Fruit fly (Drosophila melanogaster) whole organism, embryonic: ENCODE data around the gene Mlp84B.
A peak's percentile ranks its signal among the peaks of the same experiment; 100 is the strongest.

Experiments
- Ada2b ChIP-seq: fragments of 200-800 bp; sonication (Bioruptor generic); IDR thresholded peaks from 2 replicates; pipeline ENCODE4 v1.3.6; 2022; ENCODE audit warnings: missing biosample characterization, missing genetic modification characterization
- Awh ChIP-seq: fragments of 200-800 bp; sonication (Bioruptor generic); IDR thresholded peaks from 2 replicates; pipeline ENCODE4, ENCODE4 v1.3.6; 2022; ENCODE audit warnings: missing biosample characterization, missing genetic modification characterization
- Bdp1 ChIP-seq: fragments of 200-800 bp; sonication (Bioruptor generic); optimal IDR thresholded peaks from 3 replicates; lab custom pipeline; 2016; ENCODE audit warnings: missing biosample characterization, missing genetic modification characterization
- Bgb ChIP-seq: fragments of 200-800 bp; sonication (Bioruptor generic); IDR thresholded peaks from 2 replicates; pipeline ENCODE4 v1.3.6; 2022; ENCODE audit warnings: missing biosample characterization, missing genetic modification characterization; ENCODE audit not compliant: partially characterized antibody
- CG11398 ChIP-seq: fragments of 200-800 bp; sonication (Bioruptor generic); optimal IDR thresholded peaks from 2 replicates; lab custom pipeline; 2016; ENCODE audit warnings: missing biosample characterization, missing genetic modification characterization
- CG12299 ChIP-seq: fragments of 200-800 bp; sonication (Bioruptor generic); optimal IDR thresholded peaks from 2 replicates; lab custom pipeline; 2018; ENCODE audit warnings: missing biosample characterization, mild to moderate bottlenecking, missing genetic modification characterization
- CG13123 ChIP-seq: fragments of 200-800 bp; sonication (Bioruptor generic); optimal IDR thresholded peaks from 2 replicates; lab custom pipeline; 2016; ENCODE audit warnings: missing biosample characterization, missing genetic modification characterization
- CG18599 ChIP-seq: fragments of 200-800 bp; sonication (Bioruptor generic); optimal IDR thresholded peaks from 3 replicates; lab custom pipeline; 2017; ENCODE audit warnings: missing biosample characterization, missing genetic modification characterization, mild to moderate bottlenecking, moderate library complexity, missing genetic modification reagents
- CG2116 ChIP-seq: fragments of 200-800 bp; sonication (Bioruptor generic); optimal IDR thresholded peaks from 3 replicates; lab custom pipeline; 2018; ENCODE audit warnings: missing biosample characterization, mild to moderate bottlenecking, missing genetic modification characterization
- CG2678 ChIP-seq: fragments of 200-800 bp; sonication (Bioruptor generic); optimal IDR thresholded peaks from 3 replicates; lab custom pipeline; 2019; ENCODE audit warnings: missing biosample characterization, mild to moderate bottlenecking, missing genetic modification characterization, moderate library complexity
- CG31441 ChIP-seq: fragments of 200-800 bp; sonication (Bioruptor generic); IDR thresholded peaks from 2 replicates; pipeline ENCODE4 v1.3.6; 2022; ENCODE audit warnings: missing biosample characterization, missing genetic modification characterization
- CG3407 ChIP-seq: fragments of 200-800 bp; sonication (Bioruptor generic); optimal IDR thresholded peaks from 2 replicates; lab custom pipeline; 2018; ENCODE audit warnings: missing biosample characterization, mild to moderate bottlenecking, missing genetic modification characterization
- CG8388 ChIP-seq: fragments of 200-800 bp; sonication (Bioruptor generic); optimal IDR thresholded peaks from 2 replicates; lab custom pipeline; 2019; ENCODE audit warnings: missing biosample characterization, mild to moderate bottlenecking, missing genetic modification characterization, moderate library complexity
- CkIIα-i1 ChIP-seq: fragments of 200-800 bp; sonication (Bioruptor generic); IDR thresholded peaks from 2 replicates; pipeline ENCODE4 v1.3.6; 2022; ENCODE audit warnings: missing biosample characterization, missing genetic modification characterization
- D ChIP-seq, 2 experiments: fragments of 200-800 bp in 1 of 2; fragments of >200 bp in 1 of 2; sonication (Bioruptor generic) in 1 of 2; optimal IDR thresholded peaks; 2 replicates in 1 of 2; 3 replicates in 1 of 2; lab custom pipeline; 2017; ENCODE audit warnings: mild to moderate bottlenecking in 1 of 2, missing biosample characterization in 1 of 2, missing genetic modification characterization in 1 of 2, missing genetic modification reagents in 1 of 2
- HLH3B ChIP-seq: fragments of 200-800 bp; sonication (Bioruptor generic); IDR thresholded peaks from 2 replicates; pipeline ENCODE4 v1.3.6; 2022; ENCODE audit warnings: missing biosample characterization, missing genetic modification characterization
- HmgZ ChIP-seq: fragments of 200-800 bp; sonication (Bioruptor generic); optimal IDR thresholded peaks from 2 replicates; lab custom pipeline; 2018; ENCODE audit warnings: missing biosample characterization, mild to moderate bottlenecking, missing genetic modification characterization
- Hr3 ChIP-seq: fragments of 200-800 bp; sonication (Bioruptor generic); optimal IDR thresholded peaks from 3 replicates; lab custom pipeline; 2016; ENCODE audit warnings: missing biosample characterization, missing genetic modification characterization
- Hr78 ChIP-seq, 2 experiments: fragments of 200-800 bp in 1 of 2; fragments of >200 bp in 1 of 2; sonication (Bioruptor generic) in 1 of 2; optimal IDR thresholded peaks; 2 replicates each; lab custom pipeline; 2017 to 2019; ENCODE audit warnings: missing biosample characterization in 2 of 2, missing genetic modification characterization in 2 of 2, mild to moderate bottlenecking in 1 of 2, moderate library complexity in 1 of 2
- MBD-R2 ChIP-seq: fragments of 200-800 bp; sonication (Bioruptor generic); IDR thresholded peaks from 2 replicates; pipeline ENCODE4 v1.3.6; 2022; ENCODE audit warnings: missing biosample characterization, missing genetic modification characterization
- MESR4 ChIP-seq: fragments of 200-800 bp; sonication (Bioruptor generic); optimal IDR thresholded peaks from 2 replicates; lab custom pipeline; 2018; ENCODE audit warnings: missing biosample characterization, mild to moderate bottlenecking, missing genetic modification characterization, moderate library complexity
- NFAT ChIP-seq: fragments of 200-800 bp; sonication (Bioruptor generic); IDR thresholded peaks from 2 replicates; pipeline ENCODE4 v1.3.6; 2022; ENCODE audit warnings: missing biosample characterization, missing genetic modification characterization
- Nf-YB ChIP-seq: fragments of 200-800 bp; sonication (Bioruptor generic); optimal IDR thresholded peaks from 3 replicates; lab custom pipeline; 2019; ENCODE audit warnings: missing biosample characterization, mild to moderate bottlenecking, missing genetic modification characterization, moderate library complexity
- Ptx1 ChIP-seq: fragments of 200-800 bp; sonication (Bioruptor generic); IDR thresholded peaks from 2 replicates; pipeline ENCODE4 v1.3.6; 2022; ENCODE audit warnings: missing biosample characterization, missing genetic modification characterization
- Sry-β ChIP-seq: fragments of 200-800 bp; sonication (Bioruptor generic); optimal IDR thresholded peaks from 2 replicates; lab custom pipeline; 2018; ENCODE audit warnings: missing biosample characterization, mild to moderate bottlenecking, missing genetic modification characterization, moderate library complexity
- Taf1 ChIP-seq: fragments of 200-800 bp; sonication (Bioruptor generic); IDR thresholded peaks from 2 replicates; pipeline ENCODE4 v1.3.6; 2022; ENCODE audit warnings: missing biosample characterization, missing genetic modification characterization
- ac ChIP-seq: fragments of 200-800 bp; sonication (Bioruptor generic); optimal IDR thresholded peaks from 3 replicates; lab custom pipeline; 2017; ENCODE audit warnings: missing biosample characterization, mild to moderate bottlenecking, missing genetic modification characterization
- amos ChIP-seq: fragments of 200-800 bp; sonication (Bioruptor generic); IDR thresholded peaks from 2 replicates; pipeline ENCODE4 v1.3.6; 2022; ENCODE audit warnings: missing biosample characterization, missing genetic modification characterization; ENCODE audit not compliant: partially characterized antibody
- ase ChIP-seq: fragments of 200-800 bp; sonication (Bioruptor generic); IDR thresholded peaks from 3 replicates; pipeline ENCODE4 v1.3.6; 2022; ENCODE audit warnings: missing biosample characterization, missing genetic modification characterization
- bigmax ChIP-seq: fragments of 200-800 bp; sonication (Bioruptor generic); optimal IDR thresholded peaks from 2 replicates; lab custom pipeline; 2018; ENCODE audit warnings: missing biosample characterization, mild to moderate bottlenecking, missing genetic modification characterization
- cg ChIP-seq: fragments of 200-800 bp; sonication (Bioruptor generic); optimal IDR thresholded peaks from 3 replicates; lab custom pipeline; 2019; ENCODE audit warnings: missing biosample characterization, mild to moderate bottlenecking, missing genetic modification characterization, moderate library complexity
- chif ChIP-seq, 2 experiments: fragments of 200-800 bp; sonication (Bioruptor generic); optimal IDR thresholded peaks; 3 replicates each; lab custom pipeline; 2016; ENCODE audit warnings: missing biosample characterization in 2 of 2, missing genetic modification characterization in 2 of 2
- corto ChIP-seq: fragments of 200-800 bp; sonication (Bioruptor generic); optimal IDR thresholded peaks from 2 replicates; lab custom pipeline; 2016; ENCODE audit warnings: missing biosample characterization, mild to moderate bottlenecking, missing genetic modification characterization, moderate library complexity
- crol ChIP-seq: fragments of 200-800 bp; sonication (Bioruptor generic); IDR thresholded peaks from 2 replicates; pipeline ENCODE4 v1.3.6; 2022; ENCODE audit warnings: missing biosample characterization, missing genetic modification characterization
- dati ChIP-seq: fragments of 200-800 bp; sonication (Bioruptor generic); IDR thresholded peaks from 2 replicates; pipeline ENCODE4 v1.3.6; 2022; ENCODE audit warnings: missing biosample characterization, missing genetic modification characterization
- dpn ChIP-seq, 2 experiments: fragments of 200-800 bp; sonication (Bioruptor generic); optimal IDR thresholded peaks; 3 replicates each; lab custom pipeline; 2016; ENCODE audit warnings: missing biosample characterization in 2 of 2, missing genetic modification characterization in 2 of 2
- eve ChIP-seq, 2 experiments: fragments of >200 bp; optimal IDR thresholded peaks; 2 replicates each; lab custom pipeline; 2017; ENCODE audit warnings: missing biosample characterization in 2 of 2, missing genetic modification characterization in 2 of 2
- fru ChIP-seq: fragments of >200 bp; optimal IDR thresholded peaks from 2 replicates; lab custom pipeline; 2017
- gem ChIP-seq: fragments of 200-800 bp; sonication (Bioruptor generic); optimal IDR thresholded peaks from 2 replicates; lab custom pipeline; 2019; ENCODE audit warnings: missing biosample characterization, mild to moderate bottlenecking, missing genetic modification characterization, moderate library complexity
- lmd ChIP-seq: fragments of 200-800 bp; sonication (Bioruptor generic); IDR thresholded peaks from 2 replicates; pipeline ENCODE4 v1.3.6; 2022; ENCODE audit warnings: missing biosample characterization, missing genetic modification characterization
- nau ChIP-seq: fragments of 200-800 bp; sonication (Bioruptor generic); optimal IDR thresholded peaks from 3 replicates; lab custom pipeline; 2017; ENCODE audit warnings: missing biosample characterization, mild to moderate bottlenecking, missing genetic modification characterization, missing genetic modification reagents
- nerfin-2 ChIP-seq: fragments of 200-800 bp; sonication (Bioruptor generic); IDR thresholded peaks from 2 replicates; pipeline ENCODE4 v1.3.6; 2022; ENCODE audit warnings: missing biosample characterization, missing genetic modification characterization; ENCODE audit not compliant: partially characterized antibody
- pita ChIP-seq: fragments of 200-800 bp; sonication (Bioruptor generic); optimal IDR thresholded peaks from 2 replicates; lab custom pipeline; 2017; ENCODE audit warnings: missing biosample characterization, mild to moderate bottlenecking, missing genetic modification characterization
- pnt ChIP-seq: fragments of 200-800 bp; sonication (Bioruptor generic); optimal IDR thresholded peaks from 3 replicates; lab custom pipeline; 2016; ENCODE audit warnings: missing biosample characterization, missing genetic modification characterization
- rib ChIP-seq: fragments of 200-800 bp; sonication (Bioruptor generic); IDR thresholded peaks from 2 replicates; pipeline ENCODE4 v1.3.6; 2022; ENCODE audit warnings: missing biosample characterization, missing genetic modification characterization
- row ChIP-seq: fragments of 200-800 bp; sonication (Bioruptor generic); IDR thresholded peaks from 3 replicates; pipeline ENCODE4 v1.3.6; 2022; ENCODE audit warnings: missing biosample characterization, missing genetic modification characterization
- sna ChIP-seq: fragments of 200-800 bp; sonication (Bioruptor generic); IDR thresholded peaks from 2 replicates; pipeline ENCODE4 v1.3.6; 2022; ENCODE audit warnings: missing biosample characterization, missing genetic modification characterization; ENCODE audit not compliant: partially characterized antibody
- unc-4 ChIP-seq: fragments of 200-800 bp; sonication (Bioruptor generic); IDR thresholded peaks from 2 replicates; pipeline ENCODE4 v1.3.6; 2022; ENCODE audit warnings: missing biosample characterization, missing genetic modification characterization; ENCODE audit not compliant: partially characterized antibody

Gene Mlp84B

dm6 chr3R:7122172-7123072 lies 4.9 kb upstream of the Mlp84B start (continued):
- TF ChIP-seq CkIIα-i1 (GFP tag; lab: Robert Waterston, UW) (no peak), NFAT (GFP tag; lab: Robert Waterston, UW) (no peak), Hr78 (GFP tag; optimal IDR thresholded peaks at IDR 0.05; lab: Kevin White, UChicago) (peak in 1 of 2 experiments; percentile 8), rib (0 out of 2 replicates have a peak, but pooled peaks have one; percentile 11), dpn (GFP tag; optimal IDR thresholded peaks at IDR 0.05; lab: Kevin White, UChicago) (no peak), nerfin-2 (GFP tag; lab: Robert Waterston, UW) (no peak), crol (GFP tag; lab: Robert Waterston, UW) (no peak; the same call in none of the 2 replicates), fru (lab: Kevin White, UChicago) (no peak), MESR4 (GFP tag; lab: Kevin White, UChicago) (no peak), CG13123 (no peak), cg (GFP tag; lab: Kevin White, UChicago) (peak; percentile 56), row (GFP tag; lab: Robert Waterston, UW) (0 out of 3 replicates have a peak, but pooled peaks have one; percentile 15), pnt (no peak), Ptx1 (GFP tag; lab: Robert Waterston, UW) (0 out of 2 replicates have a peak, but pooled peaks have one; percentile 23), pita (no peak), CG3407 (GFP tag; lab: Kevin White, UChicago) (no peak), eve (GFP tag; optimal IDR thresholded peaks at IDR 0.05; lab: Kevin White, UChicago) (no peak), CG31441 (GFP tag; lab: Robert Waterston, UW) (no peak), bigmax (no peak), lmd (GFP tag; lab: Robert Waterston, UW) (no peak), CG2678 (tag; lab: Kevin White, UChicago) (no peak), CG8388 (GFP tag; lab: Kevin White, UChicago) (no peak), gem (tag; lab: Kevin White, UChicago) (peak; percentile 19), ase (no peak), D (optimal IDR thresholded peaks at IDR 0.05; lab: Kevin White, UChicago) (no peak), D (GFP tag; optimal IDR thresholded peaks at IDR 0.05; lab: Kevin White, UChicago) (peak; percentile 13), Awh (GFP tag; lab: Robert Waterston, UW) (peak; percentile 22; the same call in 1 of the 2 replicates), Sry-β (GFP tag; lab: Kevin White, UChicago) (no peak), dati (GFP tag; lab: Robert Waterston, UW) (no peak), MBD-R2 (GFP tag; lab: Robert Waterston, UW) (no peak), nau (GFP tag; lab: Kevin White, UChicago) (no peak), ac (GFP tag; lab: Kevin White, UChicago) (no peak), chif (GFP tag; optimal IDR thresholded peaks at IDR 0.05; lab: Kevin White, UChicago) (no peak), amos (GFP tag; lab: Robert Waterston, UW) (no peak), CG12299 (tag; lab: Kevin White, UChicago) (no peak), CG11398 (GFP tag; lab: Kevin White, UChicago) (no peak), Bdp1 (GFP tag; lab: Kevin White, UChicago) (no peak), Bgb (peak; percentile 15; the same call in 1 of the 2 replicates), Nf-YB (peak; percentile 21), CG18599 (peak; percentile 19), CG2116 (GFP tag; lab: Kevin White, UChicago) (peak; percentile 26), sna (GFP tag; lab: Robert Waterston, UW) (no peak), unc-4 (GFP tag; lab: Robert Waterston, UW) (no peak), Taf1 (GFP tag; lab: Robert Waterston, UW) (no peak), Hr3 (GFP tag; lab: Kevin White, UChicago) (peak; percentile 52), corto (GFP tag; lab: Kevin White, UChicago) (no peak), HmgZ (tag; lab: Kevin White, UChicago) (no peak), HLH3B (GFP tag; lab: Robert Waterston, UW) (no peak), Ada2b (GFP tag; lab: Robert Waterston, UW) (no peak)
